Worm (Caenorhabditis elegans): ENCODE results near the gene F56F11.2.

ce11 chrIII:2910606-2911005 is 28.5 kb downstream of the F56F11.2 start, which contains the start of gene cdh-1:
- TF ChIP-seq lin-11 (tag; optimal IDR thresholded peaks at IDR 0.05): no peak
- TF ChIP-seq dmd-4 (tag; optimal IDR thresholded peaks at IDR 0.05): no peak
- TF ChIP-seq nhr-77 (tag; optimal IDR thresholded peaks at IDR 0.05): no peak
- TF ChIP-seq nhr-21 (tag; optimal IDR thresholded peaks at IDR 0.05): no peak
- no peak for TF ChIP-seq nhr-12 (tag; optimal IDR thresholded peaks at IDR 0.05)
- no peak for TF ChIP-seq nhr-11 (tag; optimal IDR thresholded peaks at IDR 0.05)
- TF ChIP-seq mdl-1 (tag; optimal IDR thresholded peaks at IDR 0.05): no peak
- no peak for TF ChIP-seq snpc-4 (tag; optimal IDR thresholded peaks at IDR 0.05)
- TF ChIP-seq R02D3.7 (tag; optimal IDR thresholded peaks at IDR 0.05): no peak
- no peak for TF ChIP-seq sma-9 (GFP tag; optimal IDR thresholded peaks at IDR 0.05)
- TF ChIP-seq sma-9 (tag; optimal IDR thresholded peaks at IDR 0.05): no peak
- TF ChIP-seq skn-1 (tag; optimal IDR thresholded peaks at IDR 0.05): no peak
- no peak for TF ChIP-seq ztf-4 (tag; optimal IDR thresholded peaks at IDR 0.05)
- TF ChIP-seq unc-62 (GFP tag; optimal IDR thresholded peaks at IDR 0.05): no peak
- TF ChIP-seq ZK546.5 (tag; optimal IDR thresholded peaks at IDR 0.05): no peak

Data from whole organism, L2 larva.